Worm (Caenorhabditis elegans) whole organism, early embryonic: ENCODE results near the gene ZK688.11.

ENCODE experiments used
- B0310.2 ChIP-seq: sonication (generic microtip); optimal IDR thresholded peaks from 2 replicates; lab custom pipeline; 2016; ENCODE audit warnings: mild to moderate bottlenecking, missing genetic modification characterization, missing compliant biosample characterization
- F13C5.2 ChIP-seq: sonication (generic microtip); optimal IDR thresholded peaks from 2 replicates; lab custom pipeline; 2017; ENCODE audit warnings: mild to moderate bottlenecking, missing genetic modification characterization, inconsistent platforms, missing compliant biosample characterization
- aly-1 ChIP-seq: sonication (generic microtip); optimal IDR thresholded peaks from 2 replicates; lab custom pipeline; 2016; ENCODE audit warnings: missing genetic modification characterization, missing compliant biosample characterization
- ama-1 ChIP-seq: fragments of 150-350 bp; optimal IDR thresholded peaks from 2 replicates; lab custom pipeline; 2014
- ceh-13 ChIP-seq: fragments of 200-800 bp; sonication (Bioruptor generic); optimal IDR thresholded peaks from 2 replicates; lab custom pipeline; 2018; ENCODE audit warnings: mild to moderate bottlenecking, missing genetic modification characterization, missing compliant biosample characterization
- ceh-36 ChIP-seq: sonication (generic microtip); optimal IDR thresholded peaks from 2 replicates; lab custom pipeline; 2016; ENCODE audit warnings: missing genetic modification characterization, inconsistent platforms, missing compliant biosample characterization
- ets-7 ChIP-seq: sonication (generic microtip); optimal IDR thresholded peaks from 2 replicates; lab custom pipeline; 2016; ENCODE audit warnings: missing genotype, missing genetic modification characterization, missing compliant biosample characterization
- flt-1 ChIP-seq: fragments of 200-800 bp; sonication (Bioruptor generic); IDR thresholded peaks from 2 replicates; pipeline ENCODE4 v1.3.6; 2022; ENCODE audit warnings: missing genetic modification characterization, missing compliant biosample characterization
- hmbx-1 ChIP-seq: sonication (generic microtip); optimal IDR thresholded peaks from 2 replicates; lab custom pipeline; 2016; ENCODE audit warnings: mild to moderate bottlenecking, missing genetic modification characterization, missing compliant biosample characterization
- hmg-4 ChIP-seq: fragments of 200-800 bp; sonication (Bioruptor generic); optimal IDR thresholded peaks from 2 replicates; lab custom pipeline; 2018; ENCODE audit warnings: mild to moderate bottlenecking, missing genetic modification characterization, missing compliant biosample characterization
- hnd-1 ChIP-seq: sonication (generic microtip); optimal IDR thresholded peaks from 2 replicates; lab custom pipeline; 2016; ENCODE audit warnings: missing genetic modification characterization, missing compliant biosample characterization
- pes-1 ChIP-seq: fragments of 200-800 bp; sonication (Bioruptor generic); IDR thresholded peaks from 2 replicates; pipeline ENCODE4 v1.3.6; 2022; ENCODE audit warnings: missing genetic modification reagents, missing genetic modification characterization, missing compliant biosample characterization
- scrt-1 ChIP-seq: fragments of 200-800 bp; sonication (Bioruptor generic); IDR thresholded peaks from 2 replicates; pipeline ENCODE4 v1.3.6; 2022; ENCODE audit warnings: missing genetic modification characterization, missing compliant biosample characterization
- sea-1 ChIP-seq: fragments of 200-800 bp; sonication (Bioruptor generic); conservative IDR thresholded peaks from 2 replicates; pipeline ENCODE4 v1.3.6; 2022; ENCODE audit warnings: missing genetic modification characterization, missing compliant biosample characterization
- tbx-11 ChIP-seq: fragments of 200-800 bp; sonication (Bioruptor generic); IDR thresholded peaks from 2 replicates; pipeline ENCODE4 v1.3.6; 2022; ENCODE audit warnings: missing genetic modification characterization, missing compliant biosample characterization
- tbx-37 ChIP-seq: fragments of 200-800 bp; sonication (Bioruptor generic); conservative IDR thresholded peaks from 2 replicates; pipeline ENCODE4 v1.3.6; 2022; ENCODE audit warnings: missing genetic modification reagents, missing genetic modification characterization, missing compliant biosample characterization
- tra-4 ChIP-seq: sonication (generic microtip); optimal IDR thresholded peaks from 2 replicates; lab custom pipeline; 2017; ENCODE audit warnings: missing genetic modification characterization, missing compliant biosample characterization

Gene ZK688.11

DNA sequence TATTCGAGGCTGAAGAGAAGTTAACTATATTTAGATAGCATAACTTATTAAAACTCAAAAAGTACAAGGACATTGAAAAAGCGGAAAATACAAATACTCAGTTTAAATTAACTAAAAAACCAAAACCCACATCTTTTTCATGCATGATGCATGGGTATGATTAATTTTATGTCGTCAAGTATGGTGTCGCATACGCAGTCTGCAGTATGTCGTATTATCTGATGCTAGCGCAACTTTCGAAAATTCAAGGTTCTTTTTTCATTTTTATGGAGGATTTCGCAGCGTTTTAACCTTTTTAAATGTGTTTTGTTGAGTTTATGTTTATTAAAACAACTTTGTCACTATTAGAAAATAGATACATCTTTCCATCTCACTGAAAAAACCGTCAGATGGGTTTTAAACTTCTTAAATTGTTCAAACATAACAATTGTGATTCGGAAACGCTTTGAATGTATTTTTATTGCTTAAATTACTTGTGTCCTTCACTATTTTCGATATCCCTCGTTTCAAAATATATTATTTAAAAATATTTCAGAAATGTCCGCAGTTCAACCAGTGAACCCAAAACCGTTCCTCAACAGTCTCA, 23.1 kb downstream of the ZK688.11 start, which contains the start of gene snr-5:
TSS of gene snr-5 (plus strand) at position 536 of the 586 bp plus-strand sequence.
- TF ChIP-seq scrt-1 (GFP tag; lab: Robert Waterston, UW) = no peak
- no peak for TF ChIP-seq pes-1 (GFP tag; lab: Robert Waterston, UW)
- TF ChIP-seq flt-1 (GFP tag; lab: Robert Waterston, UW) = no peak
- no peak for TF ChIP-seq tbx-37 (GFP tag; lab: Robert Waterston, UW)
- TF ChIP-seq ama-1 (lab: Kevin White, UChicago) = no peak
- no peak for TF ChIP-seq B0310.2 (tag; lab: Kevin White, UChicago)
- no peak for TF ChIP-seq hnd-1 (tag; lab: Kevin White, UChicago)
- TF ChIP-seq ceh-13 (GFP tag; lab: Kevin White, UChicago) = no peak
- no peak for TF ChIP-seq F13C5.2 (tag; lab: Kevin White, UChicago)
- TF ChIP-seq hmg-4 (GFP tag; lab: Kevin White, UChicago) = no peak
- TF ChIP-seq tbx-11 (GFP tag; lab: Robert Waterston, UW) = no peak
- no peak for TF ChIP-seq aly-1 (tag; lab: Kevin White, UChicago)
- no peak for TF ChIP-seq sea-1

- TF ChIP-seq ama-1 (lab: Kevin White, UChicago) (no peak), sea-1 (no peak), tbx-11 (GFP tag; lab: Robert Waterston, UW) (no peak), ceh-36 (no peak), tbx-37 (GFP tag; lab: Robert Waterston, UW) (no peak), ceh-13 (GFP tag; lab: Kevin White, UChicago) (no peak), aly-1 (tag; lab: Kevin White, UChicago) (no peak), hmg-4 (GFP tag; lab: Kevin White, UChicago) (no peak), scrt-1 (GFP tag; lab: Robert Waterston, UW) (no peak), hnd-1 (tag; lab: Kevin White, UChicago) (no peak), hmbx-1 (no peak), ets-7 (tag; lab: Kevin White, UChicago) (no peak), flt-1 (GFP tag; lab: Robert Waterston, UW) (no peak), B0310.2 (tag; lab: Kevin White, UChicago) (no peak)
Observed at ce11 chrIII:7860885-7861284, 23.9 kb downstream of the ZK688.11 start, which contains the start of gene cuc-1. cuc-1 (minus strand) TSS chrIII:7860985.

DNA sequence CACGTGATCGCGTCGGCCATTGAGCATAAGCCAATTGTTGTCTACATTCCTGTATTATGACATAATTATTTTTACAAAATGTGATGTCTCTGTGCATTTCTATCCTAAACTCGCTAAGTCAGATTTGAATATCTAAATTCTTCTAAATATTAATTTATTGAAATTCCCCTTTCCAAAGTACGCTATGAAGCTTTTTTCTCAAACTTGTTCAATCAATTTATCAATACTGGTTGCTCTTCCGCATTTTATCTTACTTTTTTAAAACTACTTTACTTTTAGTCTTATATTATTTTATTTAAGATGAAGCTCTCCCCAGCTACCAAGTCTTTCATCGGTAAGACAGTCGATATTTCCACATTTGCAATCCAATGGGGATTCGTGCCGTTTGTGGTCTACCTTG, 25.4 kb downstream of the ZK688.11 start, which contains the start of gene tomm-7:
TSS of gene tomm-7 (plus strand) at position 301 of the 400 bp plus-strand sequence.
- no peak for TF ChIP-seq F13C5.2 (tag; lab: Kevin White, UChicago)

ce11 chrIII:7858407-7859029, 26.2 kb downstream of the ZK688.11 start, which contains the start of the genes coq-5 and ufm-1:
coq-5 (minus strand) TSS chrIII:7858457.
ufm-1 (plus strand) TSS chrIII:7858979.
- TF ChIP-seq tbx-37 (GFP tag; lab: Robert Waterston, UW) (0 out of 2 replicates have a peak, but pooled peaks have one; percentile 14), ama-1 (lab: Kevin White, UChicago) (no peak)

ce11 chrIII:7857142-7857541, 27.6 kb downstream of the ZK688.11 start, which contains the start of gene tag-307:
tag-307 (minus strand) TSS chrIII:7857242.
- no peak for TF ChIP-seq ceh-13 (GFP tag; lab: Kevin White, UChicago)

DNA sequence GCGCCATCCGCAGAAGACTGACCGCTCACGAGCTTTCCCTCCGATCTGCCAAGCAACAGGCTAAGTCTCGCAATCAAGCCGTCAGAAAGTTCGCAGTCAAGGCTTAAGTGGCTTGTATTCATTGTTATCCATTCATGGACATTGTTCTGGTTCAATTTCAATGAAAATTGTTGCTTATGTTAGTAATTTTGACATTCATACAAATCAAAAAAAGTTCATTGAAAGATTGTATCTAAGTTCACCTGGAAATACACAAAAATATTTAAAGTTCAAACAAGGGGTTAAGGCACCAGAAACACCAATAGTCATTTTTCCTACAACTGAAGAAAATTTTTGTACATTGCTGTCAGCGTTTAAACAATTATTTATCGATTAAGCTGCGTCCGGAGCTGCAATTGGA, 29.3 kb downstream of the ZK688.11 start:
- TF ChIP-seq pes-1 (GFP tag; lab: Robert Waterston, UW) (no peak), hmg-4 (GFP tag; lab: Kevin White, UChicago) (no peak), flt-1 (GFP tag; lab: Robert Waterston, UW) (no peak), aly-1 (tag; lab: Kevin White, UChicago) (no peak), tbx-37 (GFP tag; lab: Robert Waterston, UW) (no peak), ceh-36 (no peak), hmbx-1 (no peak), hnd-1 (tag; lab: Kevin White, UChicago) (no peak), ceh-13 (GFP tag; lab: Kevin White, UChicago) (no peak), tbx-11 (GFP tag; lab: Robert Waterston, UW) (no peak), scrt-1 (GFP tag; lab: Robert Waterston, UW) (no peak), F13C5.2 (tag; lab: Kevin White, UChicago) (no peak), B0310.2 (tag; lab: Kevin White, UChicago) (no peak), tra-4 (tag; lab: Kevin White, UChicago) (no peak), ama-1 (lab: Kevin White, UChicago) (no peak), ets-7 (tag; lab: Kevin White, UChicago) (no peak)

DNA sequence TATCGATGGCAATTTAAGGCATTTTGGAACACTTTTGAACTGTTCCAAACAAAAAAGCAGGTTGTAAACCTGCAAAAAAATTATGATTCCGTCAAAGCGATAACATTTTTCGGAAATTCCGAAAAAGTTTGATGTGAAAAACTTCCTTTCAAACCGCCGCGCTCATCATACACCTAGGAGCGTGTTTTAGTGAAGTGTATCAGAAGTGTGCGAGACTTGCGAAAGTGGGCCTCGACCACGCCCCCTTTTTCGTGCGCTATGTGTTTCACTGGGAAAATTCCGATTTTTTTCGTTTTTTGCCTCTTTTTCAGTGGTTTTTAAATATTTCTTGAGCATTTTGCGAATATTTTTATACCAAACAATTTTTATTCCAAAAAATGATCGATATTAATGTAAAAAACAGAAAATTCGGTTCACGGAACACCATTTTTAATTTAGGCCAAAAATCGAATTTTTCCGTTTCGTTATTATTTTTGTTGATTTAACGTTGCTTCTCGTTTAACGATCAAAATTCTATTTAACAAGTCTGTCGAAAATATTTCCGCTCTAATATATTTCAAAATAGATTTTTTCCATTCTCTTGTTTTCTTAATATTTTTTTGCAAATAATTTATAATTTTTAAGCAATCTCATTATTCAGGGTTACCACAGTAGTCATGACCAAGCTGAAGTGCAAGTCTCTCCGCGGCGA, 30.1 kb downstream of the ZK688.11 start, which contains the start of gene rpl-35:
TSS of gene rpl-35 (plus strand) at position 641 of the 691 bp plus-strand sequence.
- peak; percentile 52 for TF ChIP-seq hnd-1 (tag; lab: Kevin White, UChicago)
- peak; percentile 50 for TF ChIP-seq B0310.2 (tag; lab: Kevin White, UChicago)
- no peak for TF ChIP-seq aly-1 (tag; lab: Kevin White, UChicago)
- peak; percentile 67 for TF ChIP-seq hmbx-1
- TF ChIP-seq sea-1 = peak; percentile 77
- TF ChIP-seq tbx-37 (GFP tag; lab: Robert Waterston, UW) = peak; percentile 74
- peak; percentile 80 for TF ChIP-seq flt-1 (GFP tag; lab: Robert Waterston, UW)
- TF ChIP-seq ceh-36 = peak; percentile 64
- peak; percentile 77 for TF ChIP-seq pes-1 (GFP tag; lab: Robert Waterston, UW)
- TF ChIP-seq F13C5.2 (tag; lab: Kevin White, UChicago) = peak; percentile 98
- no peak for TF ChIP-seq ama-1 (lab: Kevin White, UChicago)
- peak; percentile 82 for TF ChIP-seq tbx-11 (GFP tag; lab: Robert Waterston, UW)
- TF ChIP-seq tra-4 (tag; lab: Kevin White, UChicago) = peak; percentile 41
- TF ChIP-seq ets-7 (tag; lab: Kevin White, UChicago) = peak; percentile 56
- TF ChIP-seq ceh-13 (GFP tag; lab: Kevin White, UChicago) = peak; percentile 49
- TF ChIP-seq scrt-1 (GFP tag; lab: Robert Waterston, UW) = peak; percentile 72
- TF ChIP-seq hmg-4 (GFP tag; lab: Kevin White, UChicago) = no peak
